Worm (Caenorhabditis elegans) whole organism, midembryonic: ENCODE data around the gene cyn-8.

Source experiments
- T22C8.4 ChIP-seq: fragments of 200-800 bp; sonication (Bioruptor generic); IDR thresholded peaks from 2 replicates; pipeline ENCODE4 v1.3.6; 2022; ENCODE audit warnings: missing genetic modification characterization, missing compliant biosample characterization
- cog-1 ChIP-seq: sonication (generic microtip); optimal IDR thresholded peaks from 2 replicates; lab custom pipeline; 2016; ENCODE audit warnings: missing genetic modification characterization, missing compliant biosample characterization
- tab-1 ChIP-seq: fragments of 200-800 bp; sonication (Bioruptor generic); IDR thresholded peaks from 2 replicates; pipeline ENCODE4 v1.3.6; 2022; ENCODE audit warnings: missing genetic modification characterization, missing compliant biosample characterization
- ztf-23 ChIP-seq: fragments of 200-800 bp; sonication (Bioruptor generic); IDR thresholded peaks from 2 replicates; pipeline ENCODE4 v1.3.6; 2022; ENCODE audit warnings: missing genetic modification reagents, missing genetic modification characterization, missing compliant biosample characterization

ce11 chrX:8955808-8956207, 44.7 kb downstream of the cyn-8 start:
- TF ChIP-seq cog-1 (no peak), ztf-23 (GFP tag; lab: Robert Waterston, UW) (no peak), tab-1 (no peak), T22C8.4 (GFP tag; lab: Robert Waterston, UW) (no peak)
